Fruit fly (Drosophila melanogaster) whole organism, embryonic: ENCODE data around the gene plx.

ENCODE experiments used
- Blimp-1 ChIP-seq: fragments of 200-800 bp; sonication (Bioruptor generic); optimal IDR thresholded peaks from 3 replicates; lab custom pipeline; 2018; ENCODE audit warnings: missing biosample characterization, missing genetic modification characterization, mild to moderate bottlenecking, moderate library complexity, missing genetic modification reagents
- CG10979 ChIP-seq: fragments of 200-800 bp; sonication (Bioruptor generic); optimal IDR thresholded peaks from 2 replicates; lab custom pipeline; 2018; ENCODE audit warnings: missing biosample characterization, mild to moderate bottlenecking, missing genetic modification characterization, moderate library complexity
- CG12299 ChIP-seq: fragments of 200-800 bp; sonication (Bioruptor generic); optimal IDR thresholded peaks from 2 replicates; lab custom pipeline; 2018; ENCODE audit warnings: missing biosample characterization, mild to moderate bottlenecking, missing genetic modification characterization
- CG12659 ChIP-seq: fragments of 200-800 bp; sonication (Bioruptor generic); optimal IDR thresholded peaks from 3 replicates; lab custom pipeline; 2017; ENCODE audit warnings: mild to moderate bottlenecking, missing biosample characterization, missing genetic modification reagents, missing genetic modification characterization
- CG12769 ChIP-seq: fragments of 200-800 bp; sonication (Bioruptor generic); optimal IDR thresholded peaks from 2 replicates; lab custom pipeline; 2019; ENCODE audit warnings: missing biosample characterization, mild to moderate bottlenecking, missing genetic modification characterization, moderate library complexity
- CG12942 ChIP-seq: fragments of 200-800 bp; sonication (Bioruptor generic); optimal IDR thresholded peaks from 3 replicates; lab custom pipeline; 2016; ENCODE audit warnings: missing biosample characterization, missing genetic modification characterization
- CG13287 ChIP-seq: fragments of 200-800 bp; sonication (Bioruptor generic); IDR thresholded peaks from 2 replicates; pipeline ENCODE4 v1.3.6; 2022; ENCODE audit warnings: missing biosample characterization, missing genetic modification characterization; ENCODE audit not compliant: partially characterized antibody
- CG14710 ChIP-seq: fragments of 200-800 bp; sonication (Bioruptor generic); optimal IDR thresholded peaks from 3 replicates; lab custom pipeline; 2019; ENCODE audit warnings: missing biosample characterization, mild to moderate bottlenecking, missing genetic modification characterization, moderate library complexity
- CG15011 ChIP-seq: fragments of 200-800 bp; sonication (Bioruptor generic); optimal IDR thresholded peaks from 3 replicates; lab custom pipeline; 2018; ENCODE audit warnings: missing biosample characterization, mild to moderate bottlenecking, missing genetic modification characterization
- CG32767 ChIP-seq: fragments of 200-800 bp; sonication (Bioruptor generic); IDR thresholded peaks from 2 replicates; pipeline ENCODE4 v1.3.6; 2022; ENCODE audit warnings: missing biosample characterization, missing genetic modification characterization
- CG3838 ChIP-seq: fragments of 200-800 bp; sonication (Bioruptor generic); optimal IDR thresholded peaks from 3 replicates; lab custom pipeline; 2016; ENCODE audit warnings: missing biosample characterization, missing genetic modification characterization
- CG7928 ChIP-seq: fragments of 200-800 bp; sonication (Bioruptor generic); optimal IDR thresholded peaks from 2 replicates; lab custom pipeline; 2017; ENCODE audit warnings: missing biosample characterization, mild to moderate bottlenecking, missing genetic modification characterization
- CG9727 ChIP-seq: fragments of 200-800 bp; sonication (Bioruptor generic); optimal IDR thresholded peaks from 3 replicates; lab custom pipeline; 2017; ENCODE audit warnings: missing biosample characterization, mild to moderate bottlenecking, missing genetic modification characterization
- Dip3 ChIP-seq: fragments of 200-800 bp; sonication (Bioruptor generic); optimal IDR thresholded peaks from 3 replicates; lab custom pipeline; 2016; ENCODE audit warnings: missing biosample characterization, missing genetic modification characterization
- Eip74EF ChIP-seq, 2 experiments: fragments of 200-800 bp in 1 of 2; fragments of >200 bp in 1 of 2; sonication (Bioruptor generic) in 1 of 2; optimal IDR thresholded peaks; 2 replicates each; lab custom pipeline; 2017 to 2019; ENCODE audit warnings: missing biosample characterization in 2 of 2, missing genetic modification characterization in 2 of 2, mild to moderate bottlenecking in 1 of 2, moderate library complexity in 1 of 2
- Hr3 ChIP-seq: fragments of 200-800 bp; sonication (Bioruptor generic); optimal IDR thresholded peaks from 3 replicates; lab custom pipeline; 2016; ENCODE audit warnings: missing biosample characterization, missing genetic modification characterization
- Lhr ChIP-seq: fragments of 200-800 bp; sonication (Bioruptor generic); optimal IDR thresholded peaks from 3 replicates; lab custom pipeline; 2017; ENCODE audit warnings: mild to moderate bottlenecking, missing biosample characterization, missing genetic modification reagents, missing genetic modification characterization
- NFAT ChIP-seq: fragments of 200-800 bp; sonication (Bioruptor generic); IDR thresholded peaks from 2 replicates; pipeline ENCODE4 v1.3.6; 2022; ENCODE audit warnings: missing biosample characterization, missing genetic modification characterization
- Nf-YB ChIP-seq: fragments of 200-800 bp; sonication (Bioruptor generic); optimal IDR thresholded peaks from 3 replicates; lab custom pipeline; 2019; ENCODE audit warnings: missing biosample characterization, mild to moderate bottlenecking, missing genetic modification characterization, moderate library complexity
- Oli ChIP-seq: fragments of 200-800 bp; sonication (Bioruptor generic); optimal IDR thresholded peaks from 2 replicates; lab custom pipeline; 2018; ENCODE audit warnings: missing biosample characterization, mild to moderate bottlenecking, missing genetic modification characterization, moderate library complexity
- Opbp ChIP-seq: fragments of 200-800 bp; sonication (Bioruptor generic); IDR thresholded peaks from 3 replicates; pipeline ENCODE4 v1.3.6; 2022; ENCODE audit warnings: missing biosample characterization, missing genetic modification characterization; ENCODE audit not compliant: partially characterized antibody
- Pdp1 ChIP-seq, 2 experiments: fragments of 200-800 bp; sonication (Bioruptor generic); optimal IDR thresholded peaks; 3 replicates each; lab custom pipeline; 2016; ENCODE audit warnings: missing biosample characterization in 2 of 2, missing genetic modification characterization in 2 of 2, mild to moderate bottlenecking in 1 of 2, moderate library complexity in 1 of 2
- Ssrp ChIP-seq: fragments of 200-800 bp; sonication (Bioruptor generic); optimal IDR thresholded peaks from 2 replicates; lab custom pipeline; 2018; ENCODE audit warnings: missing biosample characterization, mild to moderate bottlenecking, missing genetic modification characterization, moderate library complexity
- Taf1 ChIP-seq: fragments of 200-800 bp; sonication (Bioruptor generic); IDR thresholded peaks from 2 replicates; pipeline ENCODE4 v1.3.6; 2022; ENCODE audit warnings: missing biosample characterization, missing genetic modification characterization
- Usf ChIP-seq: fragments of 200-800 bp; sonication (Bioruptor generic); optimal IDR thresholded peaks from 2 replicates; lab custom pipeline; 2017; ENCODE audit warnings: missing genotype, missing biosample characterization, missing genetic modification characterization
- Vsx1 ChIP-seq: fragments of 200-800 bp; sonication (Bioruptor generic); optimal IDR thresholded peaks from 2 replicates; lab custom pipeline; 2017; ENCODE audit warnings: missing biosample characterization, mild to moderate bottlenecking, missing genetic modification characterization, missing genetic modification reagents
- ash1 ChIP-seq: fragments of 200-800 bp; sonication (Bioruptor generic); optimal IDR thresholded peaks from 2 replicates; lab custom pipeline; 2018; ENCODE audit warnings: missing biosample characterization, mild to moderate bottlenecking, missing genetic modification characterization
- cato ChIP-seq: fragments of 200-800 bp; sonication (Bioruptor generic); optimal IDR thresholded peaks from 2 replicates; lab custom pipeline; 2016; ENCODE audit warnings: missing biosample characterization, missing genetic modification characterization, borderline replicate concordance
- chif ChIP-seq, 2 experiments: fragments of 200-800 bp; sonication (Bioruptor generic); optimal IDR thresholded peaks; 3 replicates each; lab custom pipeline; 2016; ENCODE audit warnings: missing biosample characterization in 2 of 2, missing genetic modification characterization in 2 of 2
- crol ChIP-seq: fragments of 200-800 bp; sonication (Bioruptor generic); IDR thresholded peaks from 2 replicates; pipeline ENCODE4 v1.3.6; 2022; ENCODE audit warnings: missing biosample characterization, missing genetic modification characterization
- crp ChIP-seq, 2 experiments: fragments of 200-800 bp; sonication (Bioruptor generic); optimal IDR thresholded peaks; 2 replicates in 1 of 2; 3 replicates in 1 of 2; lab custom pipeline; 2017; ENCODE audit warnings: missing biosample characterization in 2 of 2, missing genetic modification characterization in 2 of 2, mild to moderate bottlenecking in 1 of 2, moderate library complexity in 1 of 2
- gce ChIP-seq: fragments of 200-800 bp; sonication (Bioruptor generic); IDR thresholded peaks from 3 replicates; pipeline ENCODE4 v1.3.6; 2022; ENCODE audit warnings: missing biosample characterization, missing genetic modification characterization
- gem ChIP-seq: fragments of 200-800 bp; sonication (Bioruptor generic); optimal IDR thresholded peaks from 2 replicates; lab custom pipeline; 2019; ENCODE audit warnings: missing biosample characterization, mild to moderate bottlenecking, missing genetic modification characterization, moderate library complexity
- ham ChIP-seq: fragments of 200-800 bp; sonication (Bioruptor generic); IDR thresholded peaks from 2 replicates; pipeline ENCODE4 v1.3.6; 2022; ENCODE audit warnings: missing biosample characterization, missing genetic modification characterization
- hb ChIP-seq: fragments of 200-800 bp; sonication (Bioruptor generic); IDR thresholded peaks from 3 replicates; pipeline ENCODE4 v1.3.6; 2022; ENCODE audit warnings: missing biosample characterization, missing genetic modification characterization; ENCODE audit not compliant: partially characterized antibody
- ind ChIP-seq: fragments of 200-800 bp; sonication (Bioruptor generic); optimal IDR thresholded peaks from 3 replicates; lab custom pipeline; 2016; ENCODE audit warnings: missing biosample characterization, missing genetic modification characterization
- insv ChIP-seq, 2 experiments: fragments of 200-800 bp; sonication (Bioruptor generic); optimal IDR thresholded peaks; 3 replicates each; lab custom pipeline; 2016 to 2018; ENCODE audit warnings: missing biosample characterization in 2 of 2, missing genetic modification characterization in 2 of 2
- kni ChIP-seq: fragments of 200-800 bp; sonication (Bioruptor generic); optimal IDR thresholded peaks from 3 replicates; lab custom pipeline; 2017; ENCODE audit warnings: mild to moderate bottlenecking, missing biosample characterization, missing genetic modification reagents, missing genetic modification characterization
- lab ChIP-seq: fragments of 200-800 bp; sonication (Bioruptor generic); optimal IDR thresholded peaks from 3 replicates; lab custom pipeline; 2017; ENCODE audit warnings: missing biosample characterization, missing genetic modification characterization, mild to moderate bottlenecking, moderate library complexity, missing genetic modification reagents
- onecut ChIP-seq: fragments of 200-800 bp; sonication (Bioruptor generic); IDR thresholded peaks from 2 replicates; pipeline ENCODE4 v1.3.6; 2022; ENCODE audit warnings: missing biosample characterization, missing genetic modification characterization
- otp ChIP-seq: fragments of 200-800 bp; sonication (Bioruptor generic); IDR thresholded peaks from 3 replicates; pipeline ENCODE4, ENCODE4 v1.3.6; 2022; ENCODE audit warnings: missing biosample characterization, missing genetic modification characterization
- peb ChIP-seq: fragments of 200-800 bp; sonication (Bioruptor generic); IDR thresholded peaks from 2 replicates; pipeline ENCODE4 v1.3.6; 2022; ENCODE audit warnings: missing biosample characterization, missing genetic modification characterization
- row ChIP-seq: fragments of 200-800 bp; sonication (Bioruptor generic); IDR thresholded peaks from 3 replicates; pipeline ENCODE4 v1.3.6; 2022; ENCODE audit warnings: missing biosample characterization, missing genetic modification characterization
- sob ChIP-seq: fragments of 200-800 bp; sonication (Bioruptor generic); IDR thresholded peaks from 2 replicates; pipeline ENCODE4 v1.3.6; 2022; ENCODE audit warnings: missing biosample characterization, missing genetic modification characterization
- sqz ChIP-seq: fragments of 200-800 bp; sonication (Bioruptor generic); optimal IDR thresholded peaks from 3 replicates; lab custom pipeline; 2018; ENCODE audit warnings: missing biosample characterization, mild to moderate bottlenecking, missing genetic modification characterization
- tap ChIP-seq: fragments of 200-800 bp; optimal IDR thresholded peaks from 3 replicates; lab custom pipeline; 2019; ENCODE audit warnings: missing biosample characterization, mild to moderate bottlenecking, missing genetic modification characterization, moderate library complexity
- tx ChIP-seq: fragments of 200-800 bp; sonication (Bioruptor generic); optimal IDR thresholded peaks from 2 replicates; lab custom pipeline; 2016; ENCODE audit warnings: missing biosample characterization, missing genetic modification characterization

Gene plx

dm6 chr3R:5648569-5649476 is 36.8 kb upstream of the plx start, which contains the start of the genes MTA1-like and Sec23 (continued):
- peak; percentile 36 for TF ChIP-seq Nf-YB (GFP tag; lab: Kevin White, UChicago)
- no peak for TF ChIP-seq NFAT (GFP tag; lab: Robert Waterston, UW)
- TF ChIP-seq Ssrp (tag; lab: Kevin White, UChicago) = peak; percentile 36
- TF ChIP-seq Oli (tag; lab: Kevin White, UChicago) = peak; percentile 32
- TF ChIP-seq tap = peak; percentile 46
- peak; percentile 6 for TF ChIP-seq Usf (GFP tag; lab: Kevin White, UChicago)
- TF ChIP-seq kni (GFP tag; lab: Kevin White, UChicago) = peak; percentile 14
- TF ChIP-seq Opbp (GFP tag; lab: Robert Waterston, UW) = peak; percentile 90
- no peak for TF ChIP-seq CG12299 (tag; lab: Kevin White, UChicago)
- no peak for TF ChIP-seq ash1 (GFP tag; lab: Kevin White, UChicago)
- TF ChIP-seq chif (GFP tag; optimal IDR thresholded peaks at IDR 0.05; lab: Kevin White, UChicago) = no peak
- no peak for TF ChIP-seq Taf1 (GFP tag; lab: Robert Waterston, UW)
- TF ChIP-seq CG3838 (GFP tag; lab: Kevin White, UChicago) = no peak
- TF ChIP-seq CG7928 (GFP tag; lab: Kevin White, UChicago) = peak; percentile 91
- TF ChIP-seq hb = peak; percentile 96
- no peak for TF ChIP-seq gce (GFP tag; lab: Robert Waterston, UW)
- TF ChIP-seq Pdp1 (GFP tag; optimal IDR thresholded peaks at IDR 0.05; lab: Kevin White, UChicago) = peak in 1 of 2 experiments; percentile 22
- peak; percentile 37 for TF ChIP-seq Vsx1
- TF ChIP-seq sqz = peak; percentile 92
- TF ChIP-seq lab (GFP tag; lab: Kevin White, UChicago) = peak; percentile 36
- peak in 1 of 2 experiments; percentile 73 for TF ChIP-seq insv (GFP tag; optimal IDR thresholded peaks at IDR 0.05; lab: Kevin White, UChicago)
- no peak for TF ChIP-seq CG15011 (GFP tag; lab: Kevin White, UChicago)
- TF ChIP-seq CG12942 (GFP tag; lab: Kevin White, UChicago) = peak; percentile 52
- TF ChIP-seq sob (GFP tag; lab: Robert Waterston, UW) = 0 out of 2 replicates have a peak, but pooled peaks have one; percentile 33
- no peak for TF ChIP-seq crol (GFP tag; lab: Robert Waterston, UW)
- peak; percentile 75 for TF ChIP-seq Hr3 (GFP tag; lab: Kevin White, UChicago)
- peak; percentile 37 for TF ChIP-seq CG10979
- TF ChIP-seq Dip3 (GFP tag; lab: Kevin White, UChicago) = peak; percentile 5
- no peak for TF ChIP-seq peb
- peak; percentile 85 for TF ChIP-seq CG14710 (tag; lab: Kevin White, UChicago)
- peak; percentile 87 for TF ChIP-seq CG12659 (GFP tag; lab: Kevin White, UChicago)
- TF ChIP-seq Blimp-1 = no peak
- TF ChIP-seq CG12769 (tag; lab: Kevin White, UChicago) = no peak
- peak in 1 of 2 experiments; percentile 81 for TF ChIP-seq crp (GFP tag; optimal IDR thresholded peaks at IDR 0.05; lab: Kevin White, UChicago)
- peak; percentile 61 for TF ChIP-seq ind (GFP tag; lab: Kevin White, UChicago)
- TF ChIP-seq CG9727 = peak; percentile 74
- TF ChIP-seq tx (GFP tag; lab: Kevin White, UChicago) = peak; percentile 14
- TF ChIP-seq ham (GFP tag; lab: Robert Waterston, UW) = no peak
- TF ChIP-seq Eip74EF (GFP tag; optimal IDR thresholded peaks at IDR 0.05; lab: Kevin White, UChicago) = no peak
- TF ChIP-seq cato (GFP tag; lab: Kevin White, UChicago) = no peak
- no peak for TF ChIP-seq otp
- TF ChIP-seq row (GFP tag; lab: Robert Waterston, UW) = peak; percentile 91
- TF ChIP-seq onecut (GFP tag; lab: Robert Waterston, UW) = 0 out of 2 replicates have a peak, but pooled peaks have one; percentile 4
- TF ChIP-seq Lhr (GFP tag; lab: Kevin White, UChicago) = peak; percentile 4
- peak; percentile 90 for TF ChIP-seq CG13287 (GFP tag; lab: Robert Waterston, UW)
- no peak; the same call in 1 of the 2 replicates for TF ChIP-seq CG32767 (GFP tag; lab: Robert Waterston, UW)
- peak; percentile 76 for TF ChIP-seq gem (tag; lab: Kevin White, UChicago)
